Fruit fly (Drosophila melanogaster) whole organism, embryonic: ENCODE data around the gene CG15382.

ENCODE experiments used
- Bdp1 ChIP-seq: fragments of 200-800 bp; sonication (Bioruptor generic); optimal IDR thresholded peaks from 3 replicates; lab custom pipeline; 2016; ENCODE audit warnings: missing biosample characterization, missing genetic modification characterization
- CG1024 ChIP-seq: fragments of 200-800 bp; sonication (Bioruptor generic); IDR thresholded peaks from 2 replicates; pipeline ENCODE4 v1.3.6; 2022; ENCODE audit warnings: missing biosample characterization, missing genetic modification characterization
- CG10274 ChIP-seq: fragments of 200-800 bp; sonication (Bioruptor generic); optimal IDR thresholded peaks from 3 replicates; lab custom pipeline; 2017; ENCODE audit warnings: missing biosample characterization, mild to moderate bottlenecking, missing genetic modification characterization
- CG11085 ChIP-seq: fragments of 200-800 bp; sonication (Bioruptor generic); IDR thresholded peaks from 2 replicates; pipeline ENCODE4 v1.3.6; 2022; ENCODE audit warnings: missing biosample characterization, missing genetic modification characterization
- CG15601 ChIP-seq: fragments of 200-800 bp; sonication (Bioruptor generic); optimal IDR thresholded peaks from 3 replicates; lab custom pipeline; 2019; ENCODE audit warnings: missing biosample characterization, mild to moderate bottlenecking, missing genetic modification characterization, moderate library complexity
- CG2116 ChIP-seq: fragments of 200-800 bp; sonication (Bioruptor generic); optimal IDR thresholded peaks from 3 replicates; lab custom pipeline; 2018; ENCODE audit warnings: missing biosample characterization, mild to moderate bottlenecking, missing genetic modification characterization
- CG3726 ChIP-seq: fragments of 200-800 bp; sonication (Bioruptor generic); IDR thresholded peaks from 3 replicates; pipeline ENCODE4, ENCODE4 v1.3.6; 2022; ENCODE audit warnings: missing biosample characterization, missing genetic modification characterization
- CG3838 ChIP-seq: fragments of 200-800 bp; sonication (Bioruptor generic); optimal IDR thresholded peaks from 3 replicates; lab custom pipeline; 2016; ENCODE audit warnings: missing biosample characterization, missing genetic modification characterization
- CG3995 ChIP-seq: fragments of 200-800 bp; sonication (Bioruptor generic); optimal IDR thresholded peaks from 3 replicates; lab custom pipeline; 2016; ENCODE audit warnings: missing biosample characterization, missing genetic modification characterization
- CG4820 ChIP-seq: fragments of 200-800 bp; sonication (Bioruptor generic); optimal IDR thresholded peaks from 3 replicates; lab custom pipeline; 2016; ENCODE audit warnings: missing biosample characterization, missing genetic modification characterization
- CG7271 ChIP-seq: fragments of 200-800 bp; sonication (Bioruptor generic); optimal IDR thresholded peaks from 2 replicates; lab custom pipeline; 2018; ENCODE audit warnings: missing biosample characterization, mild to moderate bottlenecking, missing genetic modification characterization, moderate library complexity
- CG9215 ChIP-seq: fragments of 200-800 bp; sonication (Bioruptor generic); IDR thresholded peaks from 2 replicates; pipeline ENCODE4 v1.3.6; 2022; ENCODE audit warnings: missing biosample characterization, missing genetic modification characterization
- Deaf1 ChIP-seq: fragments of 200-800 bp; optimal IDR thresholded peaks from 3 replicates; lab custom pipeline; 2019; ENCODE audit warnings: missing biosample characterization, mild to moderate bottlenecking, missing genetic modification characterization, moderate library complexity
- ERR ChIP-seq: fragments of 200-800 bp; sonication (Bioruptor generic); optimal IDR thresholded peaks from 2 replicates; lab custom pipeline; 2016; ENCODE audit warnings: missing biosample characterization, missing genetic modification characterization
- Ets97D ChIP-seq: fragments of 200-800 bp; sonication (Bioruptor generic); optimal IDR thresholded peaks from 3 replicates; lab custom pipeline; 2016; ENCODE audit warnings: missing biosample characterization, missing genetic modification characterization
- HHEX ChIP-seq: fragments of 200-800 bp; sonication (Bioruptor generic); optimal IDR thresholded peaks from 3 replicates; lab custom pipeline; 2017; ENCODE audit warnings: missing biosample characterization, mild to moderate bottlenecking, missing genetic modification characterization, missing genetic modification reagents
- HLH4C ChIP-seq: fragments of 200-800 bp; sonication (Bioruptor generic); IDR thresholded peaks from 3 replicates; pipeline ENCODE4 v1.3.6; 2022; ENCODE audit warnings: missing biosample characterization, missing genetic modification characterization; ENCODE audit not compliant: partially characterized antibody
- HLH54F ChIP-seq: fragments of 200-800 bp; sonication (Bioruptor generic); optimal IDR thresholded peaks from 3 replicates; lab custom pipeline; 2016; ENCODE audit warnings: missing biosample characterization, missing genetic modification characterization
- Hmr ChIP-seq: fragments of 200-800 bp; sonication (Bioruptor generic); optimal IDR thresholded peaks from 3 replicates; lab custom pipeline; 2017; ENCODE audit warnings: mild to moderate bottlenecking, missing biosample characterization, missing genetic modification reagents, missing genetic modification characterization
- Pdp1 ChIP-seq, 2 experiments: fragments of 200-800 bp; sonication (Bioruptor generic); optimal IDR thresholded peaks; 3 replicates each; lab custom pipeline; 2016; ENCODE audit warnings: missing biosample characterization in 2 of 2, missing genetic modification characterization in 2 of 2, mild to moderate bottlenecking in 1 of 2, moderate library complexity in 1 of 2
- Sry-β ChIP-seq: fragments of 200-800 bp; sonication (Bioruptor generic); optimal IDR thresholded peaks from 2 replicates; lab custom pipeline; 2018; ENCODE audit warnings: missing biosample characterization, mild to moderate bottlenecking, missing genetic modification characterization, moderate library complexity
- Stat92E ChIP-seq, 3 experiments: fragments of >200 bp in 2 of 3; fragments of 200-800 bp in 1 of 3; sonication (Bioruptor generic) in 1 of 3; optimal IDR thresholded peaks; 2 replicates each; lab custom pipeline; 2017 to 2019; ENCODE audit warnings: missing biosample characterization in 3 of 3, missing genetic modification characterization in 3 of 3, mild to moderate bottlenecking in 1 of 3, moderate library complexity in 1 of 3
- ab ChIP-seq: fragments of 200-800 bp; sonication (Bioruptor generic); optimal IDR thresholded peaks from 2 replicates; lab custom pipeline; 2016; ENCODE audit warnings: missing biosample characterization, missing genetic modification characterization
- ac ChIP-seq: fragments of 200-800 bp; sonication (Bioruptor generic); optimal IDR thresholded peaks from 3 replicates; lab custom pipeline; 2017; ENCODE audit warnings: missing biosample characterization, mild to moderate bottlenecking, missing genetic modification characterization
- az2 ChIP-seq: fragments of 200-800 bp; sonication (Bioruptor generic); optimal IDR thresholded peaks from 3 replicates; lab custom pipeline; 2016; ENCODE audit warnings: missing biosample characterization, missing genetic modification characterization
- caup ChIP-seq: fragments of 200-800 bp; sonication (Bioruptor generic); optimal IDR thresholded peaks from 3 replicates; lab custom pipeline; 2017; ENCODE audit warnings: missing biosample characterization, mild to moderate bottlenecking, missing genetic modification characterization, moderate library complexity; ENCODE audit not compliant: severe bottlenecking
- crp ChIP-seq, 2 experiments: fragments of 200-800 bp; sonication (Bioruptor generic); optimal IDR thresholded peaks; 2 replicates in 1 of 2; 3 replicates in 1 of 2; lab custom pipeline; 2017; ENCODE audit warnings: missing biosample characterization in 2 of 2, missing genetic modification characterization in 2 of 2, mild to moderate bottlenecking in 1 of 2, moderate library complexity in 1 of 2
- cwo ChIP-seq: fragments of 200-800 bp; sonication (Bioruptor generic); optimal IDR thresholded peaks from 3 replicates; lab custom pipeline; 2017; ENCODE audit warnings: missing biosample characterization, missing genetic modification characterization, mild to moderate bottlenecking, moderate library complexity, missing genetic modification reagents
- disco-r ChIP-seq: fragments of 200-800 bp; sonication (Bioruptor generic); optimal IDR thresholded peaks from 2 replicates; lab custom pipeline; 2016; ENCODE audit warnings: missing biosample characterization, missing genetic modification characterization
- fd64A ChIP-seq: fragments of 200-800 bp; sonication (Bioruptor generic); optimal IDR thresholded peaks from 3 replicates; lab custom pipeline; 2018; ENCODE audit warnings: missing biosample characterization, mild to moderate bottlenecking, missing genetic modification characterization
- fd96Cb ChIP-seq: fragments of 200-800 bp; sonication (Bioruptor generic); optimal IDR thresholded peaks from 2 replicates; lab custom pipeline; 2018; ENCODE audit warnings: missing biosample characterization, mild to moderate bottlenecking, missing genetic modification characterization, moderate library complexity
- ftz-f1 ChIP-seq: fragments of 200-800 bp; sonication (Bioruptor generic); optimal IDR thresholded peaks from 2 replicates; lab custom pipeline; 2016; ENCODE audit warnings: missing biosample characterization, missing genetic modification characterization
- gce ChIP-seq: fragments of 200-800 bp; sonication (Bioruptor generic); IDR thresholded peaks from 3 replicates; pipeline ENCODE4 v1.3.6; 2022; ENCODE audit warnings: missing biosample characterization, missing genetic modification characterization
- hkb ChIP-seq, 2 experiments: fragments of 200-800 bp in 1 of 2; fragments of >200 bp in 1 of 2; sonication (Bioruptor generic) in 1 of 2; IDR thresholded peaks in 1 of 2; optimal IDR thresholded peaks in 1 of 2; 2 replicates each; pipeline versions ENCODE4 v1.3.6 to Lab custom; 2017 to 2022; ENCODE audit warnings: missing biosample characterization in 1 of 2, missing genetic modification characterization in 1 of 2
- jumu ChIP-seq: fragments of 200-800 bp; sonication (Bioruptor generic); optimal IDR thresholded peaks from 3 replicates; lab custom pipeline; 2016; ENCODE audit warnings: missing biosample characterization, missing genetic modification characterization
- lmd ChIP-seq: fragments of 200-800 bp; sonication (Bioruptor generic); IDR thresholded peaks from 2 replicates; pipeline ENCODE4 v1.3.6; 2022; ENCODE audit warnings: missing biosample characterization, missing genetic modification characterization
- mld ChIP-seq: fragments of 200-800 bp; sonication (Bioruptor generic); IDR thresholded peaks from 3 replicates; pipeline ENCODE4 v1.3.6; 2022; ENCODE audit warnings: missing biosample characterization, missing genetic modification characterization; ENCODE audit not compliant: partially characterized antibody
- nerfin-2 ChIP-seq: fragments of 200-800 bp; sonication (Bioruptor generic); IDR thresholded peaks from 2 replicates; pipeline ENCODE4 v1.3.6; 2022; ENCODE audit warnings: missing biosample characterization, missing genetic modification characterization; ENCODE audit not compliant: partially characterized antibody
- odd ChIP-seq: fragments of 200-800 bp; sonication (Bioruptor generic); optimal IDR thresholded peaks from 2 replicates; lab custom pipeline; 2017; ENCODE audit warnings: missing biosample characterization, mild to moderate bottlenecking, missing genetic modification characterization
- pb ChIP-seq: fragments of 200-800 bp; sonication (Bioruptor generic); optimal IDR thresholded peaks from 3 replicates; lab custom pipeline; 2016; ENCODE audit warnings: missing biosample characterization, missing genetic modification characterization
- pros ChIP-seq: fragments of 200-800 bp; sonication (Bioruptor generic); optimal IDR thresholded peaks from 3 replicates; lab custom pipeline; 2019; ENCODE audit warnings: missing biosample characterization, mild to moderate bottlenecking, missing genetic modification characterization, moderate library complexity
- psq ChIP-seq: fragments of 200-800 bp; sonication (Bioruptor generic); optimal IDR thresholded peaks from 2 replicates; lab custom pipeline; 2017; ENCODE audit warnings: missing biosample characterization, missing genetic modification characterization
- pzg ChIP-seq: fragments of 200-800 bp; sonication (Bioruptor generic); optimal IDR thresholded peaks from 3 replicates; lab custom pipeline; 2018; ENCODE audit warnings: missing biosample characterization, mild to moderate bottlenecking, missing genetic modification characterization, moderate library complexity
- row ChIP-seq: fragments of 200-800 bp; sonication (Bioruptor generic); IDR thresholded peaks from 3 replicates; pipeline ENCODE4 v1.3.6; 2022; ENCODE audit warnings: missing biosample characterization, missing genetic modification characterization
- run ChIP-seq: fragments of 200-800 bp; sonication (Bioruptor generic); optimal IDR thresholded peaks from 3 replicates; lab custom pipeline; 2018; ENCODE audit warnings: missing biosample characterization, mild to moderate bottlenecking, missing genetic modification characterization
- sd ChIP-seq: fragments of 200-800 bp; sonication (Bioruptor generic); optimal IDR thresholded peaks from 3 replicates; lab custom pipeline; 2018; ENCODE audit warnings: missing biosample characterization, mild to moderate bottlenecking, missing genetic modification characterization, moderate library complexity
- sim ChIP-seq: fragments of 200-800 bp; sonication (Bioruptor generic); IDR thresholded peaks from 2 replicates; pipeline ENCODE4 v1.3.6; 2022; ENCODE audit warnings: missing biosample characterization, missing genetic modification characterization
- tap ChIP-seq: fragments of 200-800 bp; optimal IDR thresholded peaks from 3 replicates; lab custom pipeline; 2019; ENCODE audit warnings: missing biosample characterization, mild to moderate bottlenecking, missing genetic modification characterization, moderate library complexity
- tgo ChIP-seq: fragments of 200-800 bp; sonication (Bioruptor generic); IDR thresholded peaks from 3 replicates; pipeline ENCODE4 v1.3.6; 2022; ENCODE audit warnings: missing biosample characterization, missing genetic modification characterization
- twi ChIP-seq: fragments of 200-800 bp; optimal IDR thresholded peaks from 2 replicates; lab custom pipeline; 2019; ENCODE audit warnings: missing biosample characterization, mild to moderate bottlenecking, missing genetic modification characterization, moderate library complexity

CG15382 gene

DNA sequence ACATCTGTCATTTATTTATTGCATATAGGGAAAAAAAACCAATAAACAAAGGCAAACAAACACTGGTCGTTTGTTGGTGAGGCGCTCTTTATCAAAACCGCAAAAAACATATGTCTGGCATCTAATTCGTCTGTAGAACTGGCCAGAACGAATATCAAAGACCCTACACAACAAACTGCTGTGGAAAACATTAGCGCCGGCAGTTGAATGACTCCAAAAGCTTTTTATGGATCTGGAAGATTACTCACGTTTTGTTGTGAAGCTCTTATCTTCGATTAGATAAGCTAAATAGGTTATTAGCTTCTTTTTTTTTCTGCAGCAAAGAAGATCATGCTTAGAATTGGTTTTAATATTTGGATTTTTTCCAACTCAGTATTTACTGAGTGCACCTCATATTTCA lies 22.5 kb upstream of the CG15382 start (continued):
- no peak for TF ChIP-seq CG2116
- TF ChIP-seq crp (GFP tag; optimal IDR thresholded peaks at IDR 0.05; lab: Kevin White, UChicago) = no peak
- no peak for TF ChIP-seq lmd (GFP tag; lab: Robert Waterston, UW)
- no peak for TF ChIP-seq fd96Cb (tag; lab: Kevin White, UChicago)
- no peak for TF ChIP-seq ftz-f1 (GFP tag; lab: Kevin White, UChicago)
- no peak for TF ChIP-seq tgo (GFP tag; lab: Robert Waterston, UW)
- no peak for TF ChIP-seq Ets97D (GFP tag; lab: Kevin White, UChicago)
- no peak for TF ChIP-seq CG11085 (GFP tag; lab: Robert Waterston, UW)
- TF ChIP-seq sd (tag; lab: Kevin White, UChicago) = no peak
- peak; percentile 0 for TF ChIP-seq disco-r (GFP tag; lab: Kevin White, UChicago)
- TF ChIP-seq HLH54F (GFP tag; lab: Kevin White, UChicago) = peak; percentile 23
- TF ChIP-seq ac (GFP tag; lab: Kevin White, UChicago) = no peak
- TF ChIP-seq ERR = no peak
- peak; percentile 98 for TF ChIP-seq CG10274
- no peak for TF ChIP-seq Bdp1 (GFP tag; lab: Kevin White, UChicago)
- TF ChIP-seq hkb (optimal IDR thresholded peaks at IDR 0.05; lab: Kevin White, UChicago) = no peak
- peak; percentile 32; the same call in 1 of the 2 replicates for TF ChIP-seq hkb (GFP tag; IDR thresholded peaks at IDR 0.05; lab: Robert Waterston, UW)
- no peak for TF ChIP-seq Stat92E (GFP tag; optimal IDR thresholded peaks at IDR 0.05; lab: Kevin White, UChicago)
- TF ChIP-seq pzg (GFP tag; lab: Kevin White, UChicago) = no peak
- TF ChIP-seq gce (GFP tag; lab: Robert Waterston, UW) = no peak
- TF ChIP-seq nerfin-2 = no peak
- peak in 1 of 2 experiments; percentile 24 for TF ChIP-seq Pdp1 (GFP tag; optimal IDR thresholded peaks at IDR 0.05; lab: Kevin White, UChicago)
- TF ChIP-seq twi (tag; lab: Kevin White, UChicago) = no peak
- TF ChIP-seq Sry-β (GFP tag; lab: Kevin White, UChicago) = no peak
- peak; percentile 64 for TF ChIP-seq run (tag; lab: Kevin White, UChicago)
- TF ChIP-seq CG4820 = peak; percentile 5
- TF ChIP-seq CG15601 (tag; lab: Kevin White, UChicago) = no peak
- no peak for TF ChIP-seq odd
- TF ChIP-seq fd64A (GFP tag; lab: Kevin White, UChicago) = no peak
- peak; percentile 64; the same call in 1 of the 3 replicates for TF ChIP-seq row (GFP tag; lab: Robert Waterston, UW)
- TF ChIP-seq psq (GFP tag; lab: Kevin White, UChicago) = no peak
- TF ChIP-seq HLH4C (GFP tag; lab: Robert Waterston, UW) = no peak
- no peak for TF ChIP-seq Deaf1 (tag; lab: Kevin White, UChicago)
- peak; percentile 45 for TF ChIP-seq Hmr
- TF ChIP-seq HHEX (GFP tag; lab: Kevin White, UChicago) = peak; percentile 5
- no peak for TF ChIP-seq pb (GFP tag; lab: Kevin White, UChicago)
- TF ChIP-seq jumu (GFP tag; lab: Kevin White, UChicago) = no peak
- no peak for TF ChIP-seq ab (GFP tag; lab: Kevin White, UChicago)
- TF ChIP-seq CG3838 = no peak
- no peak for TF ChIP-seq CG9215 (GFP tag; lab: Robert Waterston, UW)
- TF ChIP-seq CG1024 (GFP tag; lab: Robert Waterston, UW) = no peak
- TF ChIP-seq cwo (GFP tag; lab: Kevin White, UChicago) = peak; percentile 69
- peak; percentile 5 for TF ChIP-seq caup
- TF ChIP-seq az2 (GFP tag; lab: Kevin White, UChicago) = no peak
- no peak for TF ChIP-seq pros (GFP tag; lab: Kevin White, UChicago)
- TF ChIP-seq CG3995 (GFP tag; lab: Kevin White, UChicago) = no peak
- TF ChIP-seq CG3726 (GFP tag; lab: Robert Waterston, UW) = no peak
- TF ChIP-seq sim = no peak
- TF ChIP-seq mld (GFP tag; lab: Robert Waterston, UW) = no peak
- no peak for TF ChIP-seq CG7271 (tag; lab: Kevin White, UChicago)
- TF ChIP-seq tap (tag; lab: Kevin White, UChicago) = no peak
